Worm (Caenorhabditis elegans) whole organism, midembryonic: ENCODE results near the gene acp-6.

ENCODE experiments used
- flt-1 ChIP-seq: fragments of 200-800 bp; sonication (Bioruptor generic); IDR thresholded peaks from 2 replicates; pipeline ENCODE4 v1.3.6; 2022; ENCODE audit warnings: missing genetic modification characterization, missing compliant biosample characterization
- klf-2 ChIP-seq: fragments of 200-800 bp; sonication (Bioruptor generic); conservative IDR thresholded peaks from 2 replicates; pipeline ENCODE4 v1.3.6; 2022; ENCODE audit warnings: missing genetic modification reagents, missing genetic modification characterization, missing compliant biosample characterization
- med-1 ChIP-seq: sonication (generic microtip); optimal IDR thresholded peaks from 2 replicates; lab custom pipeline; 2017; ENCODE audit warnings: missing genetic modification characterization, mild to moderate bottlenecking, missing compliant biosample characterization, antibody characterized with exemption, missing genetic modification reagents; ENCODE audit not compliant: insufficient read depth
- ref-1 ChIP-seq: fragments of 200-800 bp; sonication (Bioruptor generic); conservative IDR thresholded peaks from 2 replicates; pipeline ENCODE4 v1.3.6; 2022; ENCODE audit warnings: missing genetic modification reagents, missing genetic modification characterization, missing compliant biosample characterization
- tab-1 ChIP-seq: fragments of 200-800 bp; sonication (Bioruptor generic); IDR thresholded peaks from 2 replicates; pipeline ENCODE4 v1.3.6; 2022; ENCODE audit warnings: missing genetic modification characterization, missing compliant biosample characterization

DNA sequence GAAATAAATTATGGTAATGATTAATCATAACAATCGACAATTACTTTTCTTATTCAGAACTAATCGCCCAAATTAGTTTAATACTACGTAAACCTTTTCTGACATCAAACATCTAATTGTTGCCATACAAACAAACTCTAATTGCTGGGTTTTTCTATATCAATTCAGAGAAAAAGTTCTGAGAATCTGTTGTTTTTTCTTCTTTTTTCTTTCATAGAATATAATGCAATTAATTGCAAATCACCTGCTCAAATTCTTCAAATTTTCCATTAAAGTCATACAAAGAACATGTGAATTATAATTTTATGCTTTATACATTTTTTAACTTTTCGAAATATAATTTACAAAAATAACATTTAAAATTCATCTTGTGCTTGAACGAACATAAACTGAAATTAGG, 22.5 kb downstream of the acp-6 start:
- TF ChIP-seq med-1 (GFP tag; lab: Kevin White, UChicago): no peak
- no peak for TF ChIP-seq tab-1
- no peak for TF ChIP-seq flt-1 (GFP tag; lab: Robert Waterston, UW)
- no peak for TF ChIP-seq ref-1 (GFP tag; lab: Robert Waterston, UW)
- TF ChIP-seq klf-2: no peak
